Worm (Caenorhabditis elegans): ENCODE results near the gene C07A9.12.

- TF ChIP-seq lir-3 (tag; optimal IDR thresholded peaks at IDR 0.05; ENCODE audit: poor library complexity) (no peak), fkh-4 (tag; optimal IDR thresholded peaks at IDR 0.05; ENCODE audit: borderline replicate concordance) (no peak), jun-1 (tag; optimal IDR thresholded peaks at IDR 0.05) (no peak), zag-1 (tag; optimal IDR thresholded peaks at IDR 0.05) (no peak), skn-1 (tag; optimal IDR thresholded peaks at IDR 0.05) (no peak)
Observed at ce11 chrIII:9697323-9697722, 30.0 kb downstream of the C07A9.12 start.
